Fruit fly (Drosophila melanogaster): Measurements from ENCODE around the gene CG7044.

The CG7044 gene

dm6 chr3R:21118784-21119183, 17.3 kb upstream of the CG7044 start, which contains the start of gene Bdbt (continued):
- TF ChIP-seq spab (GFP tag; optimal IDR thresholded peaks at IDR 0.05) (no peak), CG31627 (GFP tag; optimal IDR thresholded peaks at IDR 0.05) (peak; percentile 68), OdsH (GFP tag; optimal IDR thresholded peaks at IDR 0.05) (no peak), Eip93F (GFP tag; optimal IDR thresholded peaks at IDR 0.05) (no peak), Blimp-1 (GFP tag; optimal IDR thresholded peaks at IDR 0.05) (no peak), dsx (GFP tag; optimal IDR thresholded peaks at IDR 0.05; ENCODE audit: poor library complexity, severe bottlenecking) (peak; percentile 0), CG7368 (GFP tag; optimal IDR thresholded peaks at IDR 0.05) (no peak), Ets96B (tag; optimal IDR thresholded peaks at IDR 0.05) (no peak), CG6854 (GFP tag; optimal IDR thresholded peaks at IDR 0.05) (no peak), pdm3 (GFP tag; optimal IDR thresholded peaks at IDR 0.05) (no peak), CG1621 (tag; optimal IDR thresholded peaks at IDR 0.05) (no peak), fd59A (GFP tag; optimal IDR thresholded peaks at IDR 0.05) (no peak), Hr39 (GFP tag; optimal IDR thresholded peaks at IDR 0.05) (peak; percentile 57)

dm6 chr3R:21116057-21116456, 14.5 kb upstream of the CG7044 start, which contains the start of gene ppan:
Gene ppan, plus strand, starts transcription at chr3R:21116254.
- TF ChIP-seq spab (GFP tag; optimal IDR thresholded peaks at IDR 0.05) (no peak), ss (GFP tag; optimal IDR thresholded peaks at IDR 0.05) (no peak), CG31627 (GFP tag; optimal IDR thresholded peaks at IDR 0.05) (no peak), Eip78C (GFP tag) (peak; percentile 44), Hr39 (GFP tag; optimal IDR thresholded peaks at IDR 0.05) (no peak), CG8119 (GFP tag; IDR thresholded peaks at IDR 0.05) (no peak), Sox14 (GFP tag; optimal IDR thresholded peaks at IDR 0.05) (peak; percentile 47), CG6792 (GFP tag; optimal IDR thresholded peaks at IDR 0.05) (no peak), dsx (GFP tag; optimal IDR thresholded peaks at IDR 0.05; ENCODE audit: poor library complexity, severe bottlenecking) (peak; percentile 24), CG34406 (GFP tag; optimal IDR thresholded peaks at IDR 0.05) (no peak), CG10669 (GFP tag; optimal IDR thresholded peaks at IDR 0.05) (no peak), cyc (GFP tag; optimal IDR thresholded peaks at IDR 0.05) (no peak), CG6163 (GFP tag; IDR thresholded peaks at IDR 0.05) (no peak), esn (GFP tag; optimal IDR thresholded peaks at IDR 0.05) (peak; percentile 0), topi (GFP tag; optimal IDR thresholded peaks at IDR 0.05) (no peak)

dm6 chr3R:21112742-21113465, 11.4 kb upstream of the CG7044 start:
- peak; percentile 58 for TF ChIP-seq CG11762 (GFP tag; optimal IDR thresholded peaks at IDR 0.05; ENCODE audit: insufficient read depth)
- TF ChIP-seq Ets21C (GFP tag; optimal IDR thresholded peaks at IDR 0.05) = no peak
- TF ChIP-seq Gug (GFP tag; IDR thresholded peaks at IDR 0.05) = peak; percentile 67
- peak; percentile 6 for TF ChIP-seq fd59A (GFP tag; optimal IDR thresholded peaks at IDR 0.05)
- TF ChIP-seq achi (GFP tag; optimal IDR thresholded peaks at IDR 0.05) = peak; percentile 75
- TF ChIP-seq CG8632 (GFP tag; optimal IDR thresholded peaks at IDR 0.05) = peak; percentile 62
- peak; percentile 70 for TF ChIP-seq cyc (GFP tag; optimal IDR thresholded peaks at IDR 0.05)
- peak; percentile 51 for TF ChIP-seq Sox15 (GFP tag; optimal IDR thresholded peaks at IDR 0.05)
- peak; percentile 78 for TF ChIP-seq net (GFP tag; optimal IDR thresholded peaks at IDR 0.05)
- TF ChIP-seq CG6163 (GFP tag; IDR thresholded peaks at IDR 0.05) = peak; percentile 92
- TF ChIP-seq CG8319 (GFP tag; optimal IDR thresholded peaks at IDR 0.05) = peak; percentile 28
- peak; percentile 83 for TF ChIP-seq OdsH (GFP tag; optimal IDR thresholded peaks at IDR 0.05)
- TF ChIP-seq pdm3 (GFP tag; optimal IDR thresholded peaks at IDR 0.05) = no peak
- TF ChIP-seq CG31627 (GFP tag; optimal IDR thresholded peaks at IDR 0.05) = peak; percentile 50
- TF ChIP-seq CG6808 (GFP tag; optimal IDR thresholded peaks at IDR 0.05) = no peak
- TF ChIP-seq dac (GFP tag; optimal IDR thresholded peaks at IDR 0.05) = peak; percentile 52
- no peak for TF ChIP-seq Met (GFP tag; optimal IDR thresholded peaks at IDR 0.05)
- TF ChIP-seq Sox14 (GFP tag; optimal IDR thresholded peaks at IDR 0.05) = peak; percentile 72
- peak; percentile 57 for TF ChIP-seq CG1621 (tag; optimal IDR thresholded peaks at IDR 0.05)
- TF ChIP-seq salr (GFP tag; optimal IDR thresholded peaks at IDR 0.05) = peak; percentile 51 to 66
- TF ChIP-seq Eip78C (GFP tag) = peak; percentile 95
- TF ChIP-seq Hr4 (GFP tag; optimal IDR thresholded peaks at IDR 0.05) = peak; percentile 91
- no peak for TF ChIP-seq CG16779 (tag; optimal IDR thresholded peaks at IDR 0.05)
- peak; percentile 76 for TF ChIP-seq Eip75B (GFP tag; optimal IDR thresholded peaks at IDR 0.05)
- peak; percentile 64 for TF ChIP-seq CG34406 (GFP tag; optimal IDR thresholded peaks at IDR 0.05)
- TF ChIP-seq CG6854 (GFP tag; optimal IDR thresholded peaks at IDR 0.05) = no peak
- TF ChIP-seq CG10669 (GFP tag; optimal IDR thresholded peaks at IDR 0.05) = no peak
- no peak for TF ChIP-seq CG3919 (GFP tag; optimal IDR thresholded peaks at IDR 0.05)
- TF ChIP-seq spab (GFP tag; optimal IDR thresholded peaks at IDR 0.05) = no peak
- TF ChIP-seq CG11902 (GFP tag; optimal IDR thresholded peaks at IDR 0.05) = peak; percentile 25
- TF ChIP-seq Hr38 (GFP tag; optimal IDR thresholded peaks at IDR 0.05) = no peak
- no peak for TF ChIP-seq Blimp-1 (GFP tag; optimal IDR thresholded peaks at IDR 0.05)
- no peak for TF ChIP-seq CG6276 (GFP tag; optimal IDR thresholded peaks at IDR 0.05)
- TF ChIP-seq svp (GFP tag) = peak; percentile 81

Data from whole organism, prepupa.